Worm (Caenorhabditis elegans) whole organism, L1 larva: ENCODE data around the gene ZK353.9.

Experiments used
- C34B4.2 ChIP-seq: sonication (generic microtip); optimal IDR thresholded peaks from 2 replicates; lab custom pipeline; 2017; ENCODE audit warnings: mild to moderate bottlenecking, missing genetic modification characterization, missing compliant biosample characterization
- F16B12.6 ChIP-seq: fragments of 150-350 bp; optimal IDR thresholded peaks from 2 replicates; lab custom pipeline; 2014; ENCODE audit warnings: missing biosample characterization, missing genetic modification characterization
- alr-1 ChIP-seq: fragments of 200-800 bp; sonication (Bioruptor generic); optimal IDR thresholded peaks from 2 replicates; lab custom pipeline; 2018; ENCODE audit warnings: borderline replicate concordance, mild to moderate bottlenecking, missing genetic modification characterization, missing compliant biosample characterization
- aly-2 ChIP-seq: fragments of 150-350 bp; optimal IDR thresholded peaks from 2 replicates; lab custom pipeline; 2014; ENCODE audit warnings: missing biosample characterization, missing genetic modification characterization
- ama-1 ChIP-seq: fragments of 150-350 bp; optimal IDR thresholded peaks from 2 replicates; lab custom pipeline; 2014
- ceh-88 ChIP-seq: fragments of 200-800 bp; sonication (Bioruptor generic); IDR thresholded peaks from 2 replicates; pipeline ENCODE4 v1.3.6; 2022; ENCODE audit warnings: missing genetic modification characterization, missing compliant biosample characterization
- ceh-90 ChIP-seq: sonication (generic microtip); optimal IDR thresholded peaks from 2 replicates; lab custom pipeline; 2016; ENCODE audit warnings: missing genetic modification characterization, missing compliant biosample characterization
- ces-1 ChIP-seq: fragments of 150-350 bp; optimal IDR thresholded peaks from 2 replicates; lab custom pipeline; 2014; ENCODE audit warnings: missing biosample characterization, missing genetic modification reagents, missing genetic modification characterization
- dpl-1 ChIP-seq, 3 experiments: fragments of 150-350 bp in 2 of 3; sonication (generic microtip) in 1 of 3; optimal IDR thresholded peaks; 2 replicates each; lab custom pipeline; 2014 to 2017; ENCODE audit warnings: missing biosample characterization in 3 of 3, missing genetic modification characterization in 3 of 3, missing genetic modification reagents in 3 of 3
- efl-1 ChIP-seq, 4 experiments: fragments of 150-350 bp; optimal IDR thresholded peaks in 3 of 4; peaks in 1 of 4; 1 replicate in 1 of 4; 2 replicates in 3 of 4; lab custom pipeline; 2014; ENCODE audit warnings: missing biosample characterization in 2 of 4, missing genetic modification characterization in 2 of 4, missing genetic modification reagents in 2 of 4
- efl-3 ChIP-seq: fragments of 200-800 bp; sonication (Bioruptor generic); optimal IDR thresholded peaks from 2 replicates; lab custom pipeline; 2018; ENCODE audit warnings: mild to moderate bottlenecking, missing genetic modification characterization, missing compliant biosample characterization
- egl-13 ChIP-seq: sonication (generic microtip); optimal IDR thresholded peaks from 2 replicates; lab custom pipeline; 2016; ENCODE audit warnings: missing genotype, missing genetic modification reagents, missing genetic modification characterization, missing compliant biosample characterization
- egl-27 ChIP-seq, 2 experiments: fragments of 150-350 bp in 1 of 2; sonication (generic microtip); optimal IDR thresholded peaks; 3 replicates each; lab custom pipeline; 2017 to 2018; ENCODE audit warnings: missing biosample characterization in 2 of 2, missing genetic modification characterization in 2 of 2, missing genetic modification reagents in 2 of 2
- elt-2 ChIP-seq: sonication (generic microtip); optimal IDR thresholded peaks from 2 replicates; lab custom pipeline; 2016; ENCODE audit warnings: missing genetic modification characterization, mild to moderate bottlenecking, inconsistent platforms, missing compliant biosample characterization, missing genetic modification reagents
- elt-3 ChIP-seq, 6 experiments: fragments of 150-350 bp in 1 of 6; sonication (generic microtip); optimal IDR thresholded peaks; 2 replicates each; lab custom pipeline; 2017 to 2018; ENCODE audit warnings: missing biosample characterization in 6 of 6, missing genetic modification characterization in 6 of 6, inconsistent platforms in 1 of 6
- ets-5 ChIP-seq: fragments of 200-800 bp; sonication (Bioruptor generic); IDR thresholded peaks from 2 replicates; pipeline ENCODE4 v1.3.6; 2022; ENCODE audit warnings: missing genetic modification characterization, missing compliant biosample characterization
- fkh-10 ChIP-seq: sonication (generic microtip); optimal IDR thresholded peaks from 2 replicates; lab custom pipeline; 2017; ENCODE audit warnings: missing biosample characterization, missing genetic modification reagents, missing genetic modification characterization
- fkh-4 ChIP-seq: sonication (generic microtip); optimal IDR thresholded peaks from 2 replicates; lab custom pipeline; 2016; ENCODE audit warnings: missing compliant biosample characterization, missing genetic modification characterization, borderline replicate concordance
- fkh-8 ChIP-seq: sonication (generic microtip); optimal IDR thresholded peaks from 2 replicates; lab custom pipeline; 2016; ENCODE audit warnings: mild to moderate bottlenecking, missing genetic modification characterization, missing compliant biosample characterization
- hpl-2 ChIP-seq: fragments of 150-350 bp; optimal IDR thresholded peaks from 2 replicates; lab custom pipeline; 2014; ENCODE audit warnings: missing biosample characterization, missing genetic modification reagents, missing genetic modification characterization
- irx-1 ChIP-seq: sonication (generic microtip); optimal IDR thresholded peaks from 2 replicates; lab custom pipeline; 2016; ENCODE audit warnings: missing genetic modification characterization, missing compliant biosample characterization
- isw-1 ChIP-seq: fragments of 200-800 bp; sonication (Bioruptor generic); IDR thresholded peaks from 2 replicates; pipeline ENCODE4 v1.3.6; 2022; ENCODE audit warnings: missing genetic modification characterization, missing compliant biosample characterization
- lin-14 ChIP-seq: fragments of 200-800 bp; sonication (Bioruptor generic); optimal IDR thresholded peaks from 2 replicates; lab custom pipeline; 2018; ENCODE audit warnings: mild to moderate bottlenecking, missing genetic modification characterization, moderate library complexity, missing compliant biosample characterization
- lin-15B ChIP-seq: fragments of 150-350 bp; sonication (generic microtip); optimal IDR thresholded peaks from 3 replicates; lab custom pipeline; 2014; ENCODE audit warnings: missing biosample characterization, missing genetic modification characterization
- lin-35 ChIP-seq, 2 experiments: fragments of 150-350 bp; optimal IDR thresholded peaks; 2 replicates each; lab custom pipeline; 2014; ENCODE audit warnings: missing biosample characterization in 2 of 2, missing genetic modification characterization in 2 of 2, missing genetic modification reagents in 2 of 2
- lir-3 ChIP-seq: sonication (generic microtip); optimal IDR thresholded peaks from 2 replicates; lab custom pipeline; 2016; ENCODE audit warnings: mild to moderate bottlenecking, missing genetic modification characterization, moderate library complexity, missing compliant biosample characterization; ENCODE audit not compliant: poor library complexity
- mab-9 ChIP-seq: fragments of 200-800 bp; sonication (Bioruptor generic); IDR thresholded peaks from 2 replicates; pipeline ENCODE4 v1.3.6; 2022; ENCODE audit warnings: missing genetic modification reagents, missing genetic modification characterization, missing compliant biosample characterization
- mdl-1 ChIP-seq, 2 experiments: fragments of 150-350 bp; optimal IDR thresholded peaks; 2 replicates each; lab custom pipeline; 2014 to 2017; ENCODE audit warnings: missing biosample characterization in 2 of 2, missing genetic modification characterization in 2 of 2, inconsistent platforms in 1 of 2
- nhr-19 ChIP-seq: fragments of 200-800 bp; sonication (Bioruptor generic); conservative IDR thresholded peaks from 2 replicates; pipeline ENCODE4 v1.3.6; 2022; ENCODE audit warnings: missing genetic modification characterization, missing compliant biosample characterization
- nhr-20 ChIP-seq: sonication (generic microtip); optimal IDR thresholded peaks from 2 replicates; lab custom pipeline; 2016; ENCODE audit warnings: mild to moderate bottlenecking, missing genetic modification characterization, missing compliant biosample characterization
- nhr-237 ChIP-seq: fragments of 150-350 bp; optimal IDR thresholded peaks from 2 replicates; lab custom pipeline; 2014; ENCODE audit warnings: missing biosample characterization, missing genetic modification characterization
- nhr-71 ChIP-seq: sonication (generic microtip); optimal IDR thresholded peaks from 2 replicates; lab custom pipeline; 2016; ENCODE audit warnings: mild to moderate bottlenecking, missing genetic modification characterization, moderate library complexity, missing compliant biosample characterization
- nhr-77 ChIP-seq: fragments of 150-350 bp; optimal IDR thresholded peaks from 2 replicates; lab custom pipeline; 2014; ENCODE audit warnings: missing biosample characterization, missing genetic modification characterization
- nhr-84 ChIP-seq: sonication (generic microtip); optimal IDR thresholded peaks from 2 replicates; lab custom pipeline; 2017; ENCODE audit warnings: missing biosample characterization, missing genetic modification characterization
- nhr-90 ChIP-seq: sonication (generic microtip); optimal IDR thresholded peaks from 2 replicates; lab custom pipeline; 2016; ENCODE audit warnings: mild to moderate bottlenecking, missing genetic modification characterization, missing compliant biosample characterization; ENCODE audit not compliant: poor library complexity
- pag-3 ChIP-seq: sonication (generic microtip); optimal IDR thresholded peaks from 2 replicates; lab custom pipeline; 2017; ENCODE audit warnings: missing genetic modification characterization, mild to moderate bottlenecking, missing compliant biosample characterization, antibody characterized with exemption, borderline replicate concordance; ENCODE audit not compliant: insufficient read depth
- pqm-1 ChIP-seq: sonication (generic microtip); optimal IDR thresholded peaks from 3 replicates; lab custom pipeline; 2017; ENCODE audit warnings: missing biosample characterization, missing genetic modification characterization
- snpc-4 ChIP-seq: fragments of 150-350 bp; optimal IDR thresholded peaks from 2 replicates; lab custom pipeline; 2014; ENCODE audit warnings: missing biosample characterization, missing genetic modification characterization
- swsn-7 ChIP-seq: sonication (generic microtip); optimal IDR thresholded peaks from 2 replicates; lab custom pipeline; 2016; ENCODE audit warnings: missing genetic modification characterization, missing compliant biosample characterization
- tlp-1 ChIP-seq: fragments of 150-350 bp; optimal IDR thresholded peaks from 2 replicates; lab custom pipeline; 2014; ENCODE audit warnings: missing biosample characterization, missing genetic modification characterization
- unc-30 ChIP-seq: sonication (generic microtip); optimal IDR thresholded peaks from 2 replicates; lab custom pipeline; 2017; ENCODE audit warnings: missing biosample characterization, missing genetic modification characterization
- unc-62 ChIP-seq: fragments of 150-350 bp; optimal IDR thresholded peaks from 2 replicates; lab custom pipeline; 2014; ENCODE audit warnings: missing biosample characterization, missing genetic modification reagents, missing genetic modification characterization
- unc-98 ChIP-seq: fragments of 200-800 bp; sonication (Bioruptor generic); IDR thresholded peaks from 2 replicates; pipeline ENCODE4 v1.3.6; 2022; ENCODE audit warnings: missing genetic modification characterization, missing compliant biosample characterization
- vab-15 ChIP-seq: sonication (generic microtip); optimal IDR thresholded peaks from 2 replicates; lab custom pipeline; 2017; ENCODE audit warnings: missing genotype, mild to moderate bottlenecking, missing genetic modification characterization, missing compliant biosample characterization
- zip-4 ChIP-seq: fragments of 200-800 bp; sonication (Bioruptor generic); optimal IDR thresholded peaks from 2 replicates; lab custom pipeline; 2018; ENCODE audit warnings: mild to moderate bottlenecking, missing genetic modification characterization, moderate library complexity, missing compliant biosample characterization

Gene ZK353.9

ce11 chrIII:8375000-8375399 is 34.3 kb upstream of the ZK353.9 start, which contains the start of gene met-2:
Gene met-2, plus strand, starts transcription at chrIII:8375300.
- TF ChIP-seq tlp-1: no peak
- no peak for TF ChIP-seq efl-1 (optimal IDR thresholded peaks at IDR 0.05; lab: Kevin White, UChicago)
- TF ChIP-seq efl-1 (GFP tag; optimal IDR thresholded peaks at IDR 0.05 in 1 of 2; lab: Kevin White, UChicago): peak in 1 of 2 experiments; percentile 26
- no peak for TF ChIP-seq unc-62 (GFP tag; lab: Kevin White, UChicago)
- no peak for TF ChIP-seq aly-2
- no peak for TF ChIP-seq nhr-90 (tag; lab: Kevin White, UChicago)

DNA sequence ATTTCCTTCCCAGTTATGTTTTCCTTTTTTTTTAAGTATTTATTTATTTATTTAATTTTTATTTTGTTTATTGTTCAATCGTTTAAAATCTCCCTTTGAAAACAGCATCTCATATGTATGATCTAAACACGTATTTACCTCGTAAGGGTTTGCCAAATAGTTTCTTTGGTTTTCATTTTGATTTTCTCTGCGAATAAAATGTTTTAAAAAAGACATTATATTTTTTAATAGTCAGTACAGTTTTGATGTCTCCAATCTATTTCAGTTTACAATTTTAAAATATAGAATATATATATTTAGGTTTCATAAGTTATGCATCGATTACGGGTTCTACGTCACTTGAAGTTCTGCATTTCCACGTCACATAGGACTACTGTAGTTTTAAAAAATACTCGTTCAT is 28.7 kb upstream of the ZK353.9 start, which contains the start of gene R05D3.12:
TSS of gene R05D3.12 (plus strand) at position 301 of the 400 bp plus-strand sequence.
- TF ChIP-seq nhr-71 (tag; lab: Kevin White, UChicago): no peak
- no peak for TF ChIP-seq unc-98 (GFP tag; lab: Robert Waterston, UW)
- TF ChIP-seq ceh-90 (tag; lab: Kevin White, UChicago): no peak
- no peak for TF ChIP-seq hpl-2 (GFP tag; lab: Kevin White, UChicago)
- no peak for TF ChIP-seq efl-3 (GFP tag; lab: Kevin White, UChicago)
- TF ChIP-seq isw-1 (GFP tag; lab: Robert Waterston, UW): no peak
- TF ChIP-seq alr-1 (tag; lab: Kevin White, UChicago): no peak
- no peak for TF ChIP-seq C34B4.2 (tag; lab: Kevin White, UChicago)
- TF ChIP-seq lin-35 (GFP tag; optimal IDR thresholded peaks at IDR 0.05; lab: Kevin White, UChicago): no peak
- TF ChIP-seq mdl-1 (tag; optimal IDR thresholded peaks at IDR 0.05; lab: Kevin White, UChicago): no peak
- TF ChIP-seq ces-1 (GFP tag; lab: Kevin White, UChicago): no peak
- TF ChIP-seq elt-2 (tag; lab: Kevin White, UChicago): no peak
- no peak for TF ChIP-seq nhr-84 (tag; lab: Kevin White, UChicago)
- no peak for TF ChIP-seq nhr-20 (tag; lab: Kevin White, UChicago)
- TF ChIP-seq nhr-19: no peak
- TF ChIP-seq pqm-1: no peak

DNA sequence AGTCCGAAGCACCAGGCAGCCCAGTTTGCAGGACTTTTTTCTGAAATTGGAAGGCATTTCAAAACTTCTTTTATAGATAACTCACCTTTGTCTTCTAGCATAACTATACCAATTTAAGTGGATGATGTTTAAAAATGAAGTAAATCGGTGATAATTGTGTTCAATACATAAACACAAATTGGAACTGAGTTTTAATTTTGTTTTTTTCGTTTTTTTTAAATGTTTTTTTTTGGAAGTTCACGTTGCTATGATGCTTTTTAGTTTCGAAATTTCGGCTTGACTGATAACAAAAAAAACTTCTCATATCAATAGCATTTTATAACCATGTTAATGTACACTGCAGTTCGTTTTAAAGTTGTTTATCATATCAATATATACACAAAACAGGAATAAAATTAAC is 19.8 kb upstream of the ZK353.9 start, which contains the start of gene ZK353.4:
TSS of gene ZK353.4 (minus strand) at position 101 of the 400 bp plus-strand sequence.
- TF ChIP-seq pag-3 (tag; lab: Kevin White, UChicago): no peak
- TF ChIP-seq elt-3 (tag; optimal IDR thresholded peaks at IDR 0.05; lab: Kevin White, UChicago): no peak
- TF ChIP-seq ceh-90 (tag; lab: Kevin White, UChicago): no peak
- no peak for TF ChIP-seq zip-4 (GFP tag; lab: Kevin White, UChicago)
- TF ChIP-seq ceh-88 (GFP tag; lab: Robert Waterston, UW): no peak
- TF ChIP-seq nhr-237 (tag; lab: Kevin White, UChicago): no peak
- no peak for TF ChIP-seq lir-3 (tag; lab: Kevin White, UChicago)

DNA sequence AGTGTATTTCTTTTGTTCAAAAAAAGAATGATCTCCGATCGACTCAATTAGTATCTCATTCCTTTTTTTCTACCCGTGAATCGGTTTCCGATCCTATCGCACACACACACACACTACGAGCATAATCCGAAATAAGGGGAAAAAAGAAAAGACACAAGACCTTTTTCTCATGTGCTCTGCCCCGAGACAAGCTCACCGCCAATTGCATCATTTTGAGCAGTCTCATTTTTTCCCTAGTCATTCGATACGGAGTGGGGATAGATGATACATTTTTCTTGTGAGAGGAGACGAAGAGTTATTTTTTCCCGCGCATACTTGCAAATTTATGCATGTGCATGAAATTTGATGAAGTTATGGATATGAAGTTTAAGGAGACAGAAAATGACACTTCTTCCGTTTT is 17.0 kb upstream of the ZK353.9 start:
- peak; percentile 63 for TF ChIP-seq egl-13 (tag; lab: Kevin White, UChicago)
- TF ChIP-seq F16B12.6 (tag; lab: Kevin White, UChicago): no peak
- peak in 1 of 3 experiments; percentile 43 for TF ChIP-seq dpl-1 (GFP tag; optimal IDR thresholded peaks at IDR 0.05; lab: Kevin White, UChicago)
- TF ChIP-seq fkh-10 (GFP tag; lab: Kevin White, UChicago): peak; percentile 66
- peak; percentile 78 for TF ChIP-seq fkh-8
- TF ChIP-seq aly-2: no peak
- TF ChIP-seq swsn-7: peak; percentile 28
- TF ChIP-seq fkh-4 (tag; lab: Kevin White, UChicago): no peak
- no peak for TF ChIP-seq ama-1
- no peak for TF ChIP-seq irx-1 (tag; lab: Kevin White, UChicago)
- TF ChIP-seq nhr-77 (tag; lab: Kevin White, UChicago): no peak
- no peak for TF ChIP-seq efl-3 (GFP tag; lab: Kevin White, UChicago)
- peak; percentile 85 for TF ChIP-seq lin-14 (GFP tag; lab: Kevin White, UChicago)
- no peak for TF ChIP-seq mdl-1 (tag; optimal IDR thresholded peaks at IDR 0.05; lab: Kevin White, UChicago)
- no peak for TF ChIP-seq ceh-90 (tag; lab: Kevin White, UChicago)
- no peak for TF ChIP-seq egl-27 (tag; optimal IDR thresholded peaks at IDR 0.05; lab: Kevin White, UChicago)
- no peak for TF ChIP-seq lin-15B (tag; lab: Kevin White, UChicago)
- TF ChIP-seq mab-9: no peak
- no peak for TF ChIP-seq lir-3 (tag; lab: Kevin White, UChicago)
- peak; percentile 7; the same call in 1 of the 2 replicates for TF ChIP-seq isw-1 (GFP tag; lab: Robert Waterston, UW)
- no peak for TF ChIP-seq unc-30 (tag; lab: Kevin White, UChicago)
- TF ChIP-seq ets-5: no peak
- TF ChIP-seq vab-15 (tag; lab: Kevin White, UChicago): no peak
- TF ChIP-seq tlp-1: no peak
- no peak for TF ChIP-seq snpc-4 (tag; lab: Kevin White, UChicago)
- no peak for TF ChIP-seq pag-3 (tag; lab: Kevin White, UChicago)
